Worm (Caenorhabditis elegans): ENCODE measurements around the gene srh-200.

The srh-200 gene

DNA sequence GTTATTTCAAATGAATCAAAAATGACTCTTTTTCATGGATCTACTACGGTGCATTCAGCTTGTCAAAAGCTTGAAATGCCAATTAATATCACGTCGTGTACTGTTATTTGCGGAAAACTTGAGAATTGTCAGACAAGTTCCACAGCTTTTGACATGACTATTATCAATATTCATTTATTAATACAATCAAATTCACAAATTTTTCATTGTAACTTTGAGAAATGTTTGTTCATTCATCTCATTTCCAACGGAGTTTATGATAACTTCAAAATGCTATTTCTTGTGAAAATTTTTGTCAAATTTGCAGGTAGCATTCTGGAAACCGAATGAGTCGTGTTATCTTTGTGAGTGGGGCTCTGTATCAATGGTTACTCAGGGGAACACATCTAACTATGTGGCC lies 35.4 kb downstream of the srh-200 start, which contains the start of gene C50E3.15:
TSS of gene C50E3.15 (plus strand) at position 301 of the 400 bp plus-strand sequence.
- no peak for TF ChIP-seq ref-1 (GFP tag; conservative IDR thresholded peaks at IDR 0.05)
- no peak for TF ChIP-seq ztf-29 (GFP tag; IDR thresholded peaks at IDR 0.05)
- TF ChIP-seq tab-1 (GFP tag; IDR thresholded peaks at IDR 0.05) = no peak
- no peak for TF ChIP-seq klf-2 (GFP tag; conservative IDR thresholded peaks at IDR 0.05)
- no peak for TF ChIP-seq ztf-23 (GFP tag; IDR thresholded peaks at IDR 0.05)
- TF ChIP-seq med-1 (GFP tag; optimal IDR thresholded peaks at IDR 0.05; ENCODE audit: insufficient read depth) = no peak
- no peak for TF ChIP-seq flt-1 (GFP tag; IDR thresholded peaks at IDR 0.05)
- TF ChIP-seq cog-1 (tag; optimal IDR thresholded peaks at IDR 0.05) = no peak
- no peak for TF ChIP-seq T22C8.4 (GFP tag; IDR thresholded peaks at IDR 0.05)

- TF ChIP-seq ref-1 (GFP tag; conservative IDR thresholded peaks at IDR 0.05) (no peak), med-1 (GFP tag; optimal IDR thresholded peaks at IDR 0.05; ENCODE audit: insufficient read depth) (no peak), klf-2 (GFP tag; conservative IDR thresholded peaks at IDR 0.05) (no peak), ztf-23 (GFP tag; IDR thresholded peaks at IDR 0.05) (no peak), T22C8.4 (GFP tag; IDR thresholded peaks at IDR 0.05) (no peak), cog-1 (tag; optimal IDR thresholded peaks at IDR 0.05) (no peak), flt-1 (GFP tag; IDR thresholded peaks at IDR 0.05) (no peak), tab-1 (GFP tag; IDR thresholded peaks at IDR 0.05) (no peak), ztf-29 (GFP tag; IDR thresholded peaks at IDR 0.05) (no peak)
Observed at ce11 chrV:7612044-7612443, 41.4 kb downstream of the srh-200 start, which contains the start of gene clec-215. Gene clec-215 (plus strand): TSS chrV:7612344.

DNA sequence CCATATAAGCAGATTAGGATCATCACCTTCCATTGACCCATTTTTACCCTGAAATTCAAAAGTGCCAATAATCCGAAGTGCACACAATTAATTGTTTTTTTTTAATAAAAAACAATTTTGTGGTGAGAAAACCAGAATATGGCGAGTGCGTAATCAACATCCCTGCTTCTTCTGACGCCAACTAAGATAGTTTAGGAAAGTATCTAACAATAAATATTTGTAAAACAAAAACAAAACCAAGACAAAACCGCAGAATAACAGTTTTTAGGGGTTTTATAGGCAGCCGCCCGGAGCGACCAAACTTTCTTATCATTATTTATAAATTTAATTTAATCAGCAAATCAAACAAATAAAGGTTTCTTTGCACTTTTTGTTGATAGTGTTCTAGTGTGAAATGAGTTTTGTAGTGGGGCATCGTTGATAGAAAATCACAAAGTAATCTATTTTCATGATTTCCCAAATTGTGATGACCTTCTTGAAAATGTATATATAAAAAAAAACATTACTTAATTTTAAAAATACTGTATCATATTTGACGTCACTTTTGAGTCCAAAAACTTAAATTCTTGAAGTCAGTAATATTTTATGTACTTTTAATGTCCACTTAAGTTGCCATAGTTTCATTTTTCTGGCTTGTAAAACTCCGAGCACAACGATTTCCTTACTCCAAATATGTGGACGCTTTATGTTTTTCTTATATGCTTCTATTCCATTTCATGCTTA lies 43.6 kb downstream of the srh-200 start, which contains the start of the genes folt-3 and clec-214:
TSS of gene folt-3 (minus strand) at position 51 of the 723 bp plus-strand sequence.
TSS of gene clec-214 (plus strand) at position 673 of the 723 bp plus-strand sequence.
- TF ChIP-seq klf-2 (GFP tag; conservative IDR thresholded peaks at IDR 0.05) = no peak
- TF ChIP-seq ref-1 (GFP tag; conservative IDR thresholded peaks at IDR 0.05) = no peak
- no peak for TF ChIP-seq ztf-23 (GFP tag; IDR thresholded peaks at IDR 0.05)
- TF ChIP-seq ztf-29 (GFP tag; IDR thresholded peaks at IDR 0.05) = no peak
- no peak for TF ChIP-seq med-1 (GFP tag; optimal IDR thresholded peaks at IDR 0.05; ENCODE audit: insufficient read depth)
- no peak for TF ChIP-seq cog-1 (tag; optimal IDR thresholded peaks at IDR 0.05)
- no peak for TF ChIP-seq T22C8.4 (GFP tag; IDR thresholded peaks at IDR 0.05)
- TF ChIP-seq tab-1 (GFP tag; IDR thresholded peaks at IDR 0.05) = no peak
- no peak for TF ChIP-seq flt-1 (GFP tag; IDR thresholded peaks at IDR 0.05)

DNA sequence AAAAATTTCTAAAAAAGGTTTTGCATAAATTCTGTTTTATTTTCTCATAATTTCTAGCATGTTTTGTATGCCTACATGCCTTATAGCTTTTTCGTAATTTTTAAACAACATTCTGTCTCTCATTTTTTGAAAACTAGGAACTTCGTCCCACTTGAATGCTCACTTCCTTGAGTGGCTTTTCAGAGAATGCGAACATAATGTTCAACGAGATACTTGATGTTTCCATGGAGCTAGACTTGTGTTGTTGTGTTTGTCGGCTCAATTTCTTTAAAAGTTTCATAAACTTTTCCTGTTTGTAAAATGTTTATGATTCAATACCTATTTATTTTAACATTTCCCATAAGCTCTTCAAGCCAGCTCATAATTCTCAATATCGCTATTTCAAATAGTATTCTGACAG lies 48.6 kb downstream of the srh-200 start, which contains the start of gene clec-213:
TSS of gene clec-213 (plus strand) at position 301 of the 400 bp plus-strand sequence.
- TF ChIP-seq klf-2 (GFP tag; conservative IDR thresholded peaks at IDR 0.05) = no peak

ce11 chrV:7603404-7603803 lies 50.1 kb downstream of the srh-200 start, which contains the start of gene C50E3.11:
Gene C50E3.11 (minus strand): TSS chrV:7603486.
- no peak for TF ChIP-seq cog-1 (tag; optimal IDR thresholded peaks at IDR 0.05)
- TF ChIP-seq klf-2 (GFP tag; conservative IDR thresholded peaks at IDR 0.05) = no peak
- no peak for TF ChIP-seq ztf-23 (GFP tag; IDR thresholded peaks at IDR 0.05)
- TF ChIP-seq flt-1 (GFP tag; IDR thresholded peaks at IDR 0.05) = no peak
